Worm (Caenorhabditis elegans): ENCODE measurements around the gene Y40B10A.5.

Gene Y40B10A.5

DNA sequence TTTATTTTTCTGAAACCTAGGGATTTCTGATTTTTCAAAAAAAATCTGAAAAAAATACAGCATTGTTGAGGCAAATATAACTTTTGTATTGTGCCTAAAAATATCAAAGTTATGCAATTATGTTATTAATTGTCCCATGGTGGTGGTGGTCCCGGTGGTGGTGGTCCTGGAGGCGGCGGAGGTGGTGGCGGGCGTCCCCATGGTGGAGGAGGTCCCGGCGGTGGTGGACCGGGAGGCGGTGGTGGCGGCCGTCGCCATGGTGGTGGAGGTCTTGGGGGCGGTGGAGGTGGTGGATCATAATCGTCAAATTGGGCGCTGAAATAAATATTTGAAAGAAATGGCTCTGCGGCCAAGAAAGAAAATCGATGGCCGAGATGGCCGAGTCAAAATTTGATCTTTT is 4.9 kb upstream of the Y40B10A.5 start:
- TF ChIP-seq C08G9.2 (tag; optimal IDR thresholded peaks at IDR 0.05) (no peak), ceh-6 (GFP tag; optimal IDR thresholded peaks at IDR 0.05) (no peak)

DNA sequence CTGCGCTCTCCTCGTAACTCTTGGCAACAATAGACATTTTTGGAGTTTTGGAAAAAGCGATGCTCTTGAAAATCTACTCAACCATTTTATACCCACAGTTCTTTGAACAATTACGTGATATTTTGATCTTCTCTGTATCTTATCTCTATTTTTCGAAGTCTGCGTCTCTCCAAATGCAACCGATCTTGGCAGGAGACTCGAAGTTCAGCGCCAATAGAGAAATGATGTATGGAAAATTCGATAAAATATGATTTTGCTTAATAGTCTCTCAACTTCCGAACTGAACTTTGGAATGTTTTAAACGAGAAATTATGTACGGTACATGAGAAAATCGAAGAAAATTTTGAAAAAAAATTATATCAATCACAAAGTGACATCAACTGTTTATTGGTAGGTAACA is 4.3 kb upstream of the Y40B10A.5 start, which contains the start of gene comt-4:
TSS of gene comt-4 (minus strand) at position 50 of the 400 bp plus-strand sequence.
- TF ChIP-seq ets-4 (tag; optimal IDR thresholded peaks at IDR 0.05) (no peak), dve-1 (tag; optimal IDR thresholded peaks at IDR 0.05) (no peak), pros-1 (tag; optimal IDR thresholded peaks at IDR 0.05) (no peak), unc-42 (tag; optimal IDR thresholded peaks at IDR 0.05) (no peak), Y22D7AL.16 (tag; optimal IDR thresholded peaks at IDR 0.05) (no peak), fkh-6 (tag; optimal IDR thresholded peaks at IDR 0.05) (no peak), unc-86 (tag; optimal IDR thresholded peaks at IDR 0.05) (no peak), elt-2 (tag; optimal IDR thresholded peaks at IDR 0.05) (no peak), ceh-24 (tag; optimal IDR thresholded peaks at IDR 0.05) (no peak), ama-1 (optimal IDR thresholded peaks at IDR 0.05) (no peak), hlh-8 (tag; optimal IDR thresholded peaks at IDR 0.05) (no peak), ceh-34 (tag; optimal IDR thresholded peaks at IDR 0.05) (no peak), lin-11 (tag; optimal IDR thresholded peaks at IDR 0.05) (no peak), pax-1 (tag; optimal IDR thresholded peaks at IDR 0.05) (no peak), ref-2 (tag; optimal IDR thresholded peaks at IDR 0.05) (no peak), F13H6.1 (tag; optimal IDR thresholded peaks at IDR 0.05) (no peak), dmd-4 (tag; optimal IDR thresholded peaks at IDR 0.05; ENCODE audit: borderline replicate concordance) (no peak), C38D4.7 (GFP tag; optimal IDR thresholded peaks at IDR 0.05) (no peak)

ce11 chrV:2035545-2035944 is 10.3 kb downstream of the Y40B10A.5 start, which contains the start of gene srab-23:
TSS of gene srab-23 (minus strand) at chrV:2035645.
- TF ChIP-seq ceh-2 (tag; optimal IDR thresholded peaks at IDR 0.05): no peak
- TF ChIP-seq pax-1 (tag; optimal IDR thresholded peaks at IDR 0.05): no peak
- TF ChIP-seq zip-5 (tag; optimal IDR thresholded peaks at IDR 0.05): no peak
- no peak for TF ChIP-seq K09A11.1 (tag; optimal IDR thresholded peaks at IDR 0.05; ENCODE audit: insufficient read depth)
- TF ChIP-seq ceh-9 (tag; optimal IDR thresholded peaks at IDR 0.05): no peak
- TF ChIP-seq hlh-6 (tag; optimal IDR thresholded peaks at IDR 0.05): no peak
- TF ChIP-seq hlh-13 (GFP tag; optimal IDR thresholded peaks at IDR 0.05): no peak
- no peak for TF ChIP-seq unc-42 (tag; optimal IDR thresholded peaks at IDR 0.05)

- TF ChIP-seq hlh-6 (tag; optimal IDR thresholded peaks at IDR 0.05): no peak
- no peak for TF ChIP-seq F13H6.1 (tag; optimal IDR thresholded peaks at IDR 0.05)
- no peak for TF ChIP-seq tbx-7 (tag; optimal IDR thresholded peaks at IDR 0.05)
- TF ChIP-seq unc-3 (GFP tag; conservative IDR thresholded peaks at IDR 0.05): no peak
- no peak for TF ChIP-seq unc-3 (tag; optimal IDR thresholded peaks at IDR 0.05)
- no peak for TF ChIP-seq dve-1 (tag; optimal IDR thresholded peaks at IDR 0.05)
- TF ChIP-seq mec-3 (tag; optimal IDR thresholded peaks at IDR 0.05; ENCODE audit: borderline replicate concordance): no peak
- TF ChIP-seq ceh-6 (GFP tag; optimal IDR thresholded peaks at IDR 0.05): no peak
- TF ChIP-seq npax-4 (tag; optimal IDR thresholded peaks at IDR 0.05): no peak
- TF ChIP-seq pha-4 (tag; optimal IDR thresholded peaks at IDR 0.05): no peak
- TF ChIP-seq ama-1 (optimal IDR thresholded peaks at IDR 0.05): no peak
- no peak for TF ChIP-seq elt-2 (tag; optimal IDR thresholded peaks at IDR 0.05)
- TF ChIP-seq ref-2 (tag; optimal IDR thresholded peaks at IDR 0.05): no peak
Measured at ce11 chrV:2031454-2031853, 14.4 kb downstream of the Y40B10A.5 start, which contains the start of gene hil-6. TSS of gene hil-6 (minus strand) at chrV:2031554.

DNA sequence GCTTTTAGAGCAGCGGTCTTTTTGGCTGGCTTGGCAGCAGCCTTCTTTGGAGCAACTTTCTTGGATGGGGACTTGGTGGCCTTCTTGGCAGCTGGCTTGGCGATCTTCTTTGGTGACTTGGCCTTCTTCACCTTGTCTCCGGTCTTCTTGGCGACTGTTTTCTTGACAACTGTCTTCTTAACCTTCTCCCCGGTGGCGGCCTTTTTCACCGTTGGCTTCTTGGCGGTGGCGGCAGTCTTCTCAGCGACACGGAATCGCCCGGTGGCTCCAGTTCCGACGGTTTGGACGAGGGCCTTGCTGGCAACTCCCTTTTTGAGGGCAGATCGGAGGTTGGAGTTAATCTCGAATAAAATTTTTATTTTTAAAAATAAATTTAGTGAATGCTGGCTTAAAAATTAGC is 15.2 kb downstream of the Y40B10A.5 start:
- no peak for TF ChIP-seq madf-2 (tag; optimal IDR thresholded peaks at IDR 0.05)
- TF ChIP-seq hlh-13 (GFP tag; optimal IDR thresholded peaks at IDR 0.05): no peak
- no peak for TF ChIP-seq pha-2 (tag; optimal IDR thresholded peaks at IDR 0.05)
- TF ChIP-seq ceh-19 (GFP tag; optimal IDR thresholded peaks at IDR 0.05): no peak
- TF ChIP-seq hlh-30 (tag; optimal IDR thresholded peaks at IDR 0.05; ENCODE audit: insufficient read depth): no peak
- no peak for TF ChIP-seq eyg-1 (tag; optimal IDR thresholded peaks at IDR 0.05)
- no peak for TF ChIP-seq lim-6 (tag; optimal IDR thresholded peaks at IDR 0.05)
- no peak for TF ChIP-seq ceh-48 (tag; optimal IDR thresholded peaks at IDR 0.05)

All from whole organism, late embryonic.